Worm (Caenorhabditis elegans): ENCODE results near the gene wdr-54.

DNA sequence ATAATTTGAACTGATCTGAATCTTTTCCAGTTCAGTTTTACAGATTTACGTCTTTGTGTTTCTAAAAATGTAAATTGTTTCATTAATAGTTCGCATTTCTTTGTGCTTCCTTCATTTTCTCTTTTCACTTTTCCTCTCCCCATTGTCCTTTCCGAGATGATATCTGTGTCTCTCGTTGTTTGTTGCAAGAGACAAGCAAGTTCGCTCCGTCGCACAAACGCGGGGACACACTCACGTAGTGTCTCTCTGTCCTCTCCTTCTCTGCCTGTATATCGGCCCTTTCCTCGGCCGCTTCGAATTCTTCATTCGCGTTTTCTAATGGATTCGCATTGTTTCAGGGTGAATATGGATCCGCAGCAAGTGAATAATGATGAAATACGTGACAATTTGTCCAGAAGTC lies 48.2 kb downstream of the wdr-54 start, which contains the start of gene ZC13.1:
- TF ChIP-seq hmg-4 (GFP tag; optimal IDR thresholded peaks at IDR 0.05) = peak; percentile 62
- no peak for TF ChIP-seq ama-1 (optimal IDR thresholded peaks at IDR 0.05)
- no peak for TF ChIP-seq scrt-1 (GFP tag; IDR thresholded peaks at IDR 0.05)
- no peak for TF ChIP-seq ceh-13 (GFP tag; optimal IDR thresholded peaks at IDR 0.05)
- TF ChIP-seq pes-1 (GFP tag; IDR thresholded peaks at IDR 0.05) = no peak
- TF ChIP-seq sea-1 (GFP tag; conservative IDR thresholded peaks at IDR 0.05) = no peak
- TF ChIP-seq aly-1 (tag; optimal IDR thresholded peaks at IDR 0.05) = no peak
- no peak for TF ChIP-seq B0310.2 (tag; optimal IDR thresholded peaks at IDR 0.05)
- no peak for TF ChIP-seq flt-1 (GFP tag; IDR thresholded peaks at IDR 0.05)
- TF ChIP-seq tbx-37 (GFP tag; conservative IDR thresholded peaks at IDR 0.05) = no peak; the same call in 1 of the 2 replicates
- TF ChIP-seq tra-4 (tag; optimal IDR thresholded peaks at IDR 0.05) = no peak
